Worm (Caenorhabditis elegans) whole organism, L4 larva: ENCODE measurements around the gene F46B6.5.

ENCODE experiments used
- D1046.2 ChIP-seq: fragments of 200-800 bp; sonication (Bioruptor generic); IDR thresholded peaks from 2 replicates; pipeline ENCODE4 v1.3.6; 2022; ENCODE audit warnings: missing genetic modification characterization, missing compliant biosample characterization
- F26F4.8 ChIP-seq: fragments of 200-800 bp; sonication (Bioruptor generic); conservative IDR thresholded peaks from 2 replicates; pipeline ENCODE4 v1.3.6; 2022; ENCODE audit warnings: missing genetic modification characterization, missing compliant biosample characterization
- F44E2.7 ChIP-seq: fragments of 200-800 bp; sonication (Bioruptor generic); IDR thresholded peaks from 2 replicates; pipeline ENCODE4 v2.1.2; 2022; ENCODE audit warnings: missing genetic modification characterization, missing compliant biosample characterization
- F49E8.2 ChIP-seq: sonication (generic microtip); optimal IDR thresholded peaks from 2 replicates; lab custom pipeline; 2016; ENCODE audit warnings: missing compliant biosample characterization, mild to moderate bottlenecking, missing genetic modification characterization, borderline replicate concordance
- R02D3.7 ChIP-seq: fragments of 150-350 bp; sonication (generic microtip); optimal IDR thresholded peaks from 3 replicates; lab custom pipeline; 2014; ENCODE audit warnings: missing biosample characterization, missing genetic modification characterization
- T26A8.4 ChIP-seq: fragments of 200-800 bp; sonication (Bioruptor generic); IDR thresholded peaks from 2 replicates; pipeline ENCODE4 v1.3.6; 2022; ENCODE audit warnings: missing genetic modification characterization, missing compliant biosample characterization
- Y5F2A.4 ChIP-seq: fragments of 200-800 bp; sonication (Bioruptor generic); optimal IDR thresholded peaks from 2 replicates; lab custom pipeline; 2018; ENCODE audit warnings: mild to moderate bottlenecking, missing genetic modification characterization, missing compliant biosample characterization
- ZK546.5 ChIP-seq, 2 experiments: sonication (generic microtip); optimal IDR thresholded peaks; 2 replicates each; lab custom pipeline; 2017; ENCODE audit warnings: missing biosample characterization in 2 of 2, missing genetic modification characterization in 2 of 2
- ama-1 ChIP-seq: fragments of 150-350 bp; optimal IDR thresholded peaks from 2 replicates; lab custom pipeline; 2014; ENCODE audit warnings: inconsistent platforms, mixed read lengths
- arid-1 ChIP-seq: fragments of 200-800 bp; sonication (Bioruptor generic); conservative IDR thresholded peaks from 2 replicates; pipeline ENCODE4 v1.3.6; 2022; ENCODE audit warnings: missing genetic modification reagents, missing genetic modification characterization, missing compliant biosample characterization
- ceh-20 ChIP-seq: fragments of 200-800 bp; sonication (Bioruptor generic); IDR thresholded peaks from 2 replicates; pipeline ENCODE4 v1.3.6; 2022; ENCODE audit warnings: missing genetic modification reagents, missing genetic modification characterization, missing compliant biosample characterization
- ceh-28 ChIP-seq: fragments of 150-350 bp; optimal IDR thresholded peaks from 2 replicates; lab custom pipeline; 2014; ENCODE audit warnings: missing biosample characterization, missing genetic modification reagents, missing genetic modification characterization
- ceh-32 ChIP-seq: sonication (generic microtip); optimal IDR thresholded peaks from 2 replicates; lab custom pipeline; 2016; ENCODE audit warnings: mild to moderate bottlenecking, missing genetic modification characterization, missing compliant biosample characterization; ENCODE audit not compliant: poor library complexity
- ceh-82 ChIP-seq: sonication (generic microtip); optimal IDR thresholded peaks from 2 replicates; lab custom pipeline; 2017; ENCODE audit warnings: missing biosample characterization, missing genetic modification characterization
- cey-2 ChIP-seq: sonication (generic microtip); optimal IDR thresholded peaks from 3 replicates; lab custom pipeline; 2017; ENCODE audit warnings: missing genetic modification characterization, mild to moderate bottlenecking, missing compliant biosample characterization, antibody characterized with exemption, borderline replicate concordance; ENCODE audit not compliant: insufficient read depth
- daf-16 ChIP-seq, 3 experiments: sonication (generic microtip); optimal IDR thresholded peaks; 2 replicates each; lab custom pipeline; 2016 to 2017; ENCODE audit warnings: missing genetic modification characterization in 3 of 3, missing genetic modification reagents in 3 of 3, mild to moderate bottlenecking in 2 of 3, missing compliant biosample characterization in 2 of 3, missing biosample characterization in 1 of 3, moderate library complexity in 1 of 3
- daf-19 ChIP-seq: fragments of 200-800 bp; sonication (Bioruptor generic); conservative IDR thresholded peaks from 2 replicates; pipeline ENCODE4 v1.3.6; 2022; ENCODE audit warnings: missing genetic modification characterization, missing compliant biosample characterization
- daf-8 ChIP-seq: fragments of 200-800 bp; sonication (Bioruptor generic); IDR thresholded peaks from 2 replicates; pipeline ENCODE4 v1.3.6; 2022; ENCODE audit warnings: missing genetic modification characterization, missing compliant biosample characterization
- dmd-6 ChIP-seq: fragments of 200-800 bp; sonication (Bioruptor generic); IDR thresholded peaks from 2 replicates; pipeline ENCODE4 v1.3.6; 2022; ENCODE audit warnings: missing genetic modification reagents, missing genetic modification characterization, missing compliant biosample characterization
- dmd-9 ChIP-seq: fragments of 200-800 bp; sonication (Bioruptor generic); IDR thresholded peaks from 2 replicates; pipeline ENCODE4 v1.3.6; 2022; ENCODE audit warnings: missing genetic modification reagents, missing genetic modification characterization, missing compliant biosample characterization
- duxl-1 ChIP-seq: sonication (generic microtip); optimal IDR thresholded peaks from 2 replicates; lab custom pipeline; 2016; ENCODE audit warnings: mild to moderate bottlenecking, missing genetic modification characterization, moderate library complexity, missing compliant biosample characterization; ENCODE audit not compliant: poor library complexity
- dve-1 ChIP-seq: sonication (generic microtip); optimal IDR thresholded peaks from 2 replicates; lab custom pipeline; 2017; ENCODE audit warnings: antibody characterized with exemption, mild to moderate bottlenecking, missing genetic modification characterization, missing compliant biosample characterization; ENCODE audit not compliant: insufficient read depth
- egl-27 ChIP-seq: sonication (generic microtip); optimal IDR thresholded peaks from 3 replicates; lab custom pipeline; 2017; ENCODE audit warnings: missing biosample characterization, missing genetic modification reagents, missing genetic modification characterization
- fkh-10 ChIP-seq: fragments of 150-350 bp; optimal IDR thresholded peaks from 2 replicates; lab custom pipeline; 2014; ENCODE audit warnings: missing biosample characterization, missing genetic modification reagents, missing genetic modification characterization
- jun-1 ChIP-seq: fragments of 150-350 bp; optimal IDR thresholded peaks from 2 replicates; lab custom pipeline; 2014; ENCODE audit warnings: missing biosample characterization, missing genetic modification reagents, missing genetic modification characterization
- lin-15B ChIP-seq: fragments of 150-350 bp; sonication (generic microtip); optimal IDR thresholded peaks from 3 replicates; lab custom pipeline; 2014; ENCODE audit warnings: missing biosample characterization, missing genetic modification characterization
- mdl-1 ChIP-seq, 2 experiments: fragments of 150-350 bp in 1 of 2; sonication (generic microtip) in 1 of 2; optimal IDR thresholded peaks; 2 replicates each; lab custom pipeline; 2014 to 2017; ENCODE audit warnings: missing biosample characterization in 2 of 2, missing genetic modification characterization in 2 of 2
- mes-2 ChIP-seq: sonication (generic microtip); optimal IDR thresholded peaks from 2 replicates; lab custom pipeline; 2016; ENCODE audit warnings: missing genotype, mild to moderate bottlenecking, missing genetic modification characterization, missing compliant biosample characterization; ENCODE audit not compliant: poor library complexity, severe bottlenecking
- mxl-2 ChIP-seq: fragments of 200-800 bp; sonication (Bioruptor generic); conservative IDR thresholded peaks from 2 replicates; pipeline ENCODE4 v1.3.6; 2022; ENCODE audit warnings: missing genetic modification reagents, missing genetic modification characterization, missing compliant biosample characterization
- mxl-3 ChIP-seq: fragments of 200-800 bp; sonication (Bioruptor generic); optimal IDR thresholded peaks from 2 replicates; lab custom pipeline; 2018; ENCODE audit warnings: mild to moderate bottlenecking, missing genetic modification characterization, missing compliant biosample characterization
- nhr-102 ChIP-seq: sonication (generic microtip); optimal IDR thresholded peaks from 2 replicates; lab custom pipeline; 2016; ENCODE audit warnings: mild to moderate bottlenecking, missing genetic modification characterization, moderate library complexity, missing compliant biosample characterization
- nhr-111 ChIP-seq: fragments of 200-800 bp; sonication (Bioruptor generic); optimal IDR thresholded peaks from 2 replicates; lab custom pipeline; 2018; ENCODE audit warnings: mild to moderate bottlenecking, missing genetic modification characterization, missing compliant biosample characterization
- nhr-237 ChIP-seq: sonication (generic microtip); optimal IDR thresholded peaks from 2 replicates; lab custom pipeline; 2017; ENCODE audit warnings: missing biosample characterization, missing genetic modification characterization
- nhr-6 ChIP-seq: fragments of 150-350 bp; optimal IDR thresholded peaks from 2 replicates; lab custom pipeline; 2014; ENCODE audit warnings: missing biosample characterization, missing genetic modification characterization
- nhr-76 ChIP-seq: fragments of 150-350 bp; optimal IDR thresholded peaks from 2 replicates; lab custom pipeline; 2014; ENCODE audit warnings: missing biosample characterization, missing genetic modification characterization
- pha-4 ChIP-seq, 2 experiments: fragments of 150-350 bp in 1 of 2; fragments of 200-800 bp in 1 of 2; sonication (Bioruptor generic) in 1 of 2; IDR thresholded peaks in 1 of 2; optimal IDR thresholded peaks in 1 of 2; 2 replicates each; pipeline versions ENCODE4 v1.3.6 to Lab custom; 2014 to 2022; ENCODE audit warnings: missing genetic modification characterization in 2 of 2, missing genetic modification reagents in 2 of 2, missing biosample characterization in 1 of 2, missing compliant biosample characterization in 1 of 2
- php-3 ChIP-seq: fragments of 200-800 bp; sonication (Bioruptor generic); IDR thresholded peaks from 2 replicates; pipeline ENCODE4 v1.3.6; 2022; ENCODE audit warnings: missing genetic modification reagents, missing genetic modification characterization, missing compliant biosample characterization
- pqm-1 ChIP-seq: sonication (generic microtip); optimal IDR thresholded peaks from 2 replicates; lab custom pipeline; 2017; ENCODE audit warnings: missing biosample characterization, missing genetic modification characterization
- saeg-2 ChIP-seq: fragments of 200-800 bp; sonication (Bioruptor generic); IDR thresholded peaks from 2 replicates; pipeline ENCODE4 v1.3.6; 2022; ENCODE audit warnings: missing genetic modification reagents, missing genetic modification characterization, missing compliant biosample characterization
- sdz-12 ChIP-seq: fragments of 200-800 bp; sonication (Bioruptor generic); optimal IDR thresholded peaks from 2 replicates; lab custom pipeline; 2018; ENCODE audit warnings: mild to moderate bottlenecking, missing genetic modification characterization, missing compliant biosample characterization
- set-16 ChIP-seq: fragments of 200-800 bp; sonication (Bioruptor generic); IDR thresholded peaks from 2 replicates; pipeline ENCODE4 v1.3.6; 2022; ENCODE audit warnings: missing genetic modification reagents, missing genetic modification characterization, missing compliant biosample characterization
- spr-1 ChIP-seq: sonication (generic microtip); optimal IDR thresholded peaks from 2 replicates; lab custom pipeline; 2016; ENCODE audit warnings: mild to moderate bottlenecking, missing genetic modification characterization, missing compliant biosample characterization
- tra-1 ChIP-seq: fragments of 200-800 bp; sonication (Bioruptor generic); IDR thresholded peaks from 2 replicates; pipeline ENCODE4 v1.3.6; 2022; ENCODE audit warnings: missing genetic modification reagents, missing genetic modification characterization, missing compliant biosample characterization
- vab-7 ChIP-seq: fragments of 200-800 bp; sonication (Bioruptor generic); IDR thresholded peaks from 2 replicates; pipeline ENCODE4 v1.3.6; 2022; ENCODE audit warnings: missing genetic modification reagents, missing genetic modification characterization, missing compliant biosample characterization
- zfp-2 ChIP-seq: sonication (generic microtip); optimal IDR thresholded peaks from 2 replicates; lab custom pipeline; 2016; ENCODE audit warnings: mild to moderate bottlenecking, missing genetic modification characterization, missing compliant biosample characterization
- zfp-3 ChIP-seq: fragments of 200-800 bp; sonication (Bioruptor generic); conservative IDR thresholded peaks from 2 replicates; pipeline ENCODE4 v1.3.6; 2022; ENCODE audit warnings: missing genetic modification reagents, missing genetic modification characterization, missing compliant biosample characterization
- zip-2 ChIP-seq: fragments of 150-350 bp; optimal IDR thresholded peaks from 2 replicates; lab custom pipeline; 2014; ENCODE audit warnings: missing biosample characterization, missing genetic modification characterization

Gene F46B6.5

DNA sequence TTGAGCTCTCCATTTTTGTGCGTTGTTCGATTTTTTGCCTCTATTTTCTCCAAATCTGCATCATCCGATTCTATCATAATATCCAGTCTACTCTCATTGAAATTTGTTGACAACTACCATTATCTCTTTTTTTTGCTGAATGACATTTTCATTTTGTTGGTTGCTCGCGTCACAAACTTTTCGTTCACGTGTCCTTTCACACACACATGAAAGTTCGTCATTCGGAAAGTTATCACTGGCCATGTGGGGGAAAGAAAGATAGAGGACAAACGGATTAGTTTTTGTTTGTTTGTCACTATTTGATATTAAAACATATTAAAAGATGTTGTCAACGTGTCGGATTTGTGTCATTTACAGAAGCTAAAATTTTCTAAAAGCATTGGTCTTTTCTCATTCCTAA lies 12.1 kb upstream of the F46B6.5 start:
- TF ChIP-seq mxl-2 (GFP tag; lab: Robert Waterston, UW) (no peak), vab-7 (GFP tag; lab: Robert Waterston, UW) (no peak), dmd-6 (GFP tag; lab: Robert Waterston, UW) (peak; percentile 56), F49E8.2 (no peak), dve-1 (peak; percentile 65)
- TF ChIP-seq, all 104 proteins: peak for 2

- TF ChIP-seq ceh-82 (tag; lab: Kevin White, UChicago) (no peak), tra-1 (GFP tag; lab: Robert Waterston, UW) (no peak), D1046.2 (GFP tag; lab: Robert Waterston, UW) (no peak), mes-2 (tag; lab: Kevin White, UChicago) (no peak), ceh-28 (no peak), F49E8.2 (no peak), daf-19 (GFP tag; lab: Robert Waterston, UW) (no peak), fkh-10 (GFP tag; lab: Kevin White, UChicago) (no peak), nhr-111 (GFP tag; lab: Kevin White, UChicago) (no peak), jun-1 (tag; lab: Kevin White, UChicago) (no peak), mdl-1 (tag; optimal IDR thresholded peaks at IDR 0.05; lab: Kevin White, UChicago) (peak in 1 of 2 experiments; percentile 36), pha-4 (GFP tag; IDR thresholded peaks at IDR 0.05; lab: Robert Waterston, UW) (no peak), pha-4 (tag; optimal IDR thresholded peaks at IDR 0.05; lab: Kevin White, UChicago) (no peak), saeg-2 (GFP tag; lab: Robert Waterston, UW) (no peak), pqm-1 (no peak), duxl-1 (tag; lab: Kevin White, UChicago) (no peak), dve-1 (peak; percentile 92), nhr-6 (tag; lab: Kevin White, UChicago) (no peak), nhr-76 (no peak), egl-27 (no peak), set-16 (GFP tag; lab: Robert Waterston, UW) (no peak), sdz-12 (GFP tag; lab: Kevin White, UChicago) (no peak), dmd-9 (GFP tag; lab: Robert Waterston, UW) (no peak), ceh-32 (tag; lab: Kevin White, UChicago) (no peak), php-3 (peak; percentile 69), F26F4.8 (no peak), F44E2.7 (GFP tag; lab: Robert Waterston, UW) (no peak), mxl-2 (GFP tag; lab: Robert Waterston, UW) (no peak), vab-7 (GFP tag; lab: Robert Waterston, UW) (no peak), ama-1 (lab: Kevin White, UChicago) (no peak), daf-8 (GFP tag; lab: Robert Waterston, UW) (no peak), daf-16 (GFP tag; optimal IDR thresholded peaks at IDR 0.05; lab: Kevin White, UChicago) (no peak), daf-16 (tag; optimal IDR thresholded peaks at IDR 0.05; lab: Kevin White, UChicago) (peak; percentile 90), lin-15B (no peak), arid-1 (GFP tag; lab: Robert Waterston, UW) (no peak), ZK546.5 (tag; optimal IDR thresholded peaks at IDR 0.05; lab: Kevin White, UChicago) (no peak), spr-1 (tag; lab: Kevin White, UChicago) (no peak), ceh-20 (GFP tag; lab: Robert Waterston, UW) (no peak), zfp-2 (tag; lab: Kevin White, UChicago) (no peak), Y5F2A.4 (GFP tag; lab: Kevin White, UChicago) (no peak), nhr-102 (peak; percentile 3), R02D3.7 (tag; lab: Kevin White, UChicago) (no peak), T26A8.4 (GFP tag; lab: Robert Waterston, UW) (no peak), cey-2 (no peak), zfp-3 (GFP tag; lab: Robert Waterston, UW) (no peak), mxl-3 (GFP tag; lab: Kevin White, UChicago) (peak; percentile 32), nhr-237 (tag; lab: Kevin White, UChicago) (no peak), dmd-6 (GFP tag; lab: Robert Waterston, UW) (peak; percentile 79), zip-2 (tag; lab: Kevin White, UChicago) (no peak)
Observed at ce11 chrV:9791332-9791731, 8.5 kb upstream of the F46B6.5 start, which contains the start of gene lipl-2. Gene lipl-2 (plus strand): TSS chrV:9791567.
